Worm (Caenorhabditis elegans): ENCODE measurements around the gene R05G6.10.

R05G6.10 gene

DNA sequence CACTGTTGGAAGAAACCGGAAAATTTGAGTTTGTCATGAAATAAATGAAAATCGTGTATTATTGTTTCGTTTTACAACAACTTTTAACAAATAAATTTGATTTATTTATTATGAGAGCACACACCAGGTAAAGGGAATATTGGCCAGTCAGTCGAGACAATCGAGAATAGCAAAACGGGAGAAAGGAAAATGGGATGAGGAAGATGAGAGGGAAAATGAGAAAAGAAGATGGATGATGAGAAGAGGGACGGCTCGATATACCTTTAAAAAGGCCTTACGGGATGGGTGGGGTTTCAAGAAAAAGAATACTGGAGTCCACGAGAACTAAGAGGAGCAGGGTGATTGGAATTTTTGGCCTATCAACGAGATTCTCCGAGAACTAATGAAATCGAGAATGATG, 16.3 kb upstream of the R05G6.10 start:
- TF ChIP-seq W03F9.2 (tag; optimal IDR thresholded peaks at IDR 0.05) (no peak), dao-5 (tag; optimal IDR thresholded peaks at IDR 0.05) (no peak), him-1 (tag; optimal IDR thresholded peaks at IDR 0.05) (no peak)

DNA sequence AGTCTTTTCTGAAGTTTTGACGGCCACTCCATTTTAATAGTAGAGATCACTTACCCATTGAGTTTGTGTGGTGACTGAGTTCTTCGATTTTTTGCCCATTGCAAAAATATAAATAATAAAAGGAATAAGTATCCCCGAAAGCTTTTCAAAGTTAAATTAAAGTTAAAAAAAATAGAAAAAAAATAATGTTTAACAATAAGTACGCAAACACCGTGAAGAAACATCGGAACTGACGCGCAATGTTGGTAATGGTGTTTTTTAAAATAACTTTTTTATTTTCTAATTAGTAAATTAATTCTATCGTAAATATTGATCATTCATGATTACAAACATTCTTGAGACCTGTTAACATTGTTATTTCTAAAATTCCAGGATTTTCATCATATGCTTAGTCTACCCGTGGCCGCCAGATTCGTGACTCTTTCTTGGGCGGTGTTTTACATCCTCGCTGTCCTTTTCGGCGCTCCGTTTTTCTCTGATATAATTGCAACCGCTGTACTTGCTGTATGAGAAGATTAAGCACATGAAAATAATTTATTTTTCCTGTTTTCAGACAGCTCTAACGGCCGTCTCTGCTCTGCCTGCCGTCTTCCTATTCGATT, 14.0 kb upstream of the R05G6.10 start, which contains the start of the genes F49E8.7, F49E8.8 and nprl-2:
Gene F49E8.7, minus strand, starts transcription at position 101 of the 602 bp plus-strand sequence.
Gene F49E8.8, plus strand, starts transcription at position 373 of the 602 bp plus-strand sequence.
Gene nprl-2, plus strand, starts transcription at position 552 of the 602 bp plus-strand sequence.
- TF ChIP-seq W03F9.2 (tag; optimal IDR thresholded peaks at IDR 0.05) (no peak), dao-5 (tag; optimal IDR thresholded peaks at IDR 0.05) (no peak), him-1 (tag; optimal IDR thresholded peaks at IDR 0.05) (no peak)

DNA sequence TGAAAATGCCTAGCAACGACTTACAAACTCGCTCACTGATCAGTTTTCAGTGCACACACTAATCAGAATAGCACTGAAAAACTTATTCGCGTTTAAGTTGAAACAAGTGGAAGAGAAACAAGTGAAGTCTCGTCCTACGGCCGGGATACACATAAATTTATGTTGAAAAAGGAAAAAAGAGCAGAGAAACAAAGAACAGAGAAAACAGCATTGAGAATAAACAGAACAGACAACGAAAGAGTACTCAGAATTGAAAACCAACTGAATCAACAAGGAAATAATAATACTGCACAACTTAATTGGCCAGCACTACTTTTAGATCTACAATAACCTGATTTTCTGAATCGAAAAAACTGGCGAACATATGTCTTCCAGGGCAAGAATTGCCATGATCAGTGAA, 12.0 kb upstream of the R05G6.10 start, which contains the start of gene F49E8.6:
Gene F49E8.6, minus strand, starts transcription at position 317 of the 400 bp plus-strand sequence.
- TF ChIP-seq dao-5 (tag; optimal IDR thresholded peaks at IDR 0.05) (no peak), him-1 (tag; optimal IDR thresholded peaks at IDR 0.05) (no peak), W03F9.2 (tag; optimal IDR thresholded peaks at IDR 0.05) (no peak)

- TF ChIP-seq W03F9.2 (tag; optimal IDR thresholded peaks at IDR 0.05), result peak; percentile 52
- TF ChIP-seq him-1 (tag; optimal IDR thresholded peaks at IDR 0.05), result no peak
Observed at ce11 chrIV:7552958-7553553, 10.7 kb upstream of the R05G6.10 start, which contains the start of gene dif-1. dif-1 (minus strand) TSS chrIV:7553008.

DNA sequence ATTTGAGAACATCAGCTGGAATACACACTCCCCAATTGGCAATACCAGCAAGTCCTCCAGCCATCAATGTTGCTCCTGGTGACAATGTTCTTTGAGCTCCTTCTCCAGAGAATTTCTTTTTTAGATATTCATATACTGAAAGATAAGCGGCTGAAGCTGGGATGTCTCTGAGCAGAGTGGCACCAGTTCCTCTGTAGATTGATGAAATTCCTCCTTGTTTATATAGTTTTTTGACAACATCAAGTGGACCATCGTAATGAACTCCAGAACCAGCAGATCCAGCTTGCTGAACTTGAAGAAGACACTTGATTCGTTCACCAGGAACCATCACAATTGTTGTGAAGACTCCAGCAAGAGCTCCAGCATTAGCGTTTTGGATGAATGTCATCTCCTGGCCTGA, 9.8 kb upstream of the R05G6.10 start:
- TF ChIP-seq W03F9.2 (tag; optimal IDR thresholded peaks at IDR 0.05) (no peak), dao-5 (tag; optimal IDR thresholded peaks at IDR 0.05) (no peak)

DNA sequence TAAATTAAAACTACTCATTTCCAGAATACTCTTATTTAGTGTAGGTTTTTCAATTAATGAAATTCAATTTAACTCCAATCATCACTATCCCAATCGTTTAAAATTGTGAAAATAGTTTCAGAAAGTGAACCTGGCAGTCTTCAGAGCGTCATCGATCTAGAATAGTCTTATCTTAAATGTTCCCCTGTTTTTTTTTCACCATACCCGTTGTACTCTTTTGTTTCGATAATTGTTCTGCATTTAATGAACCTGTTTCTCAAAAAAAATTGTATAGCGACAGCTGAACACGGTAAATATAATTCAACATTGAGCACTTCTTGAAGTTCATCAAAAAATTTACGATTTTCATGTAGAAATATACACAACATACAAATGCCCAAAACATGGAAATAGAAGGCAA, 8.9 kb upstream of the R05G6.10 start:
- TF ChIP-seq him-1 (tag; optimal IDR thresholded peaks at IDR 0.05), result no peak
- no peak for TF ChIP-seq W03F9.2 (tag; optimal IDR thresholded peaks at IDR 0.05)
- no peak for TF ChIP-seq dao-5 (tag; optimal IDR thresholded peaks at IDR 0.05)

DNA sequence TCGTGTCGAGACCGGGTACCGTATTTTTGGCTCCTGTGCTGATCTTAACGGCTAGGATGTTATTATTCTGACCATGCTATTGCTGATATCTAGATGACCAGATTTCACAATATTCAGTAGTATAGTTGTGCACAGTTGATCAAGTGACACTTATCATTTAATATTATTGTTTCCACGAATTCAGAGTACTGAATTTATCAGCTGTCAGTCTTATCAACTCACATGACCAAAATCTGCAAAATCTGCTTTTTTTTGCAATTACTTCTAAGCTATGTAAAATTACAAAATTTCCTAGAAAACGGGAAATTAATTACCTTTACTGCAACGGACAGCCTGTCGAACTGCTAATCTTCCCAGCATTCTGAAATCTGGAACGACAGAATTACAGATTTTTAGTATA, 8.1 kb upstream of the R05G6.10 start, which contains the start of gene pam-1:
Gene pam-1, minus strand, starts transcription at position 368 of the 400 bp plus-strand sequence.
- no peak for TF ChIP-seq him-1 (tag; optimal IDR thresholded peaks at IDR 0.05)
- no peak for TF ChIP-seq dao-5 (tag; optimal IDR thresholded peaks at IDR 0.05)
- no peak for TF ChIP-seq W03F9.2 (tag; optimal IDR thresholded peaks at IDR 0.05)

DNA sequence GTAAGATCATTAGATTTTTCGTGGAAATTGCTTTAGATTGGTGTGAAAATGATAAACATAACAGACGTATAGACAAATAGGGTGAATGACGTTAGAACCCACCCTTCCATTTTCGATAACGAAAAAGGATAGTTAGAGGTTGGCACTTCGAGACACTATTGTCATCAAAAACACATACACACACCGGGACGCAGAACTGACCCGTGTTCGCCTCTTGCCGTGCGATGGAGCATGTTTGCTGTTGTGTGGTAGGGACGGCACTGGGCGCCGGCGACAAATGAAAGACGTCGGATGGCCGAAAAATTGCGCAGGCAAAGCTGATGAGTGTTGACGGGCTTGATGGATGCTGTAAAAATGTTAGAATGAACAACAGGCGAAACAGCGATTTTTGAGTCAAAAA, 7.5 kb upstream of the R05G6.10 start:
- TF ChIP-seq him-1 (tag; optimal IDR thresholded peaks at IDR 0.05) (no peak), W03F9.2 (tag; optimal IDR thresholded peaks at IDR 0.05) (peak; percentile 9), dao-5 (tag; optimal IDR thresholded peaks at IDR 0.05) (no peak)

DNA sequence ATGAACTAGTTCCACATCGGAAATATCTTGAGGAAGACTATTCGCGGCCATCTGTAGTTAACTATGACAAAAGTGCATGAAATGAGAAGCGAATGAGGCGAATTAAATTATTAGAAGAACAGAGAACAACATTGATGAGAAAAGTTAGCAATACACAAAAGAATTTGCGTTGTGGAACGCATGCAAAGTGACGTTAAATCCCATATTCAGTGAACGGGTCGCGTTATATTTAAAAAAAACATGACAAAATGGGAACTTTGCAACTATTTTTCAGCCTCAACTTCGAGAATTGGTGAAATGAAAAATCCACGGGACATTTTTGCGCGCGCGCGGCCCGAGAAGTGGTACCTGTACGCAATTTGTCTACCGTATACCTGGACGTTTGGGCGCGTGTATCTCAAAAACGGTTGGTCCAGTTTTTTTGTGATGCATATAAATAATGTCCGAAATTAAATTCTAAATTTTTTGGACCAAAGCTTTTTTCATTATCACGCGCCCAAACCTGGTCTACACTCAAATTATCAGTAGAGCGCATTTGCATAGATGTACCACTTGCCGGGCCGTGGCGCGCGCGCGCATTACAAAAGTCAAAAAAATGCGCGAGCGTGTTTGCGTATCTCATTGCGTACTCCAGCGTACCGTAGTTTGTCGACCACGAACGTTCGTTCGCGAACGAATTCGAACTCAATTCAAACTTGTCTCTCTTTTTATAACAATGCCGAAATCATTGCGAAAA, 5.7 kb upstream of the R05G6.10 start, which contains the start of the genes cdd-2 and oef-1:
Gene cdd-2, minus strand, starts transcription at position 51 of the 736 bp plus-strand sequence.
Gene oef-1, plus strand, starts transcription at position 575 of the 736 bp plus-strand sequence.
- TF ChIP-seq W03F9.2 (tag; optimal IDR thresholded peaks at IDR 0.05) (no peak), him-1 (tag; optimal IDR thresholded peaks at IDR 0.05) (no peak), dao-5 (tag; optimal IDR thresholded peaks at IDR 0.05) (no peak)

ce11 chrIV:7543662-7544061, 1.3 kb upstream of the R05G6.10 start:
- no peak for TF ChIP-seq dao-5 (tag; optimal IDR thresholded peaks at IDR 0.05)
- TF ChIP-seq him-1 (tag; optimal IDR thresholded peaks at IDR 0.05), result no peak
- TF ChIP-seq W03F9.2 (tag; optimal IDR thresholded peaks at IDR 0.05), result no peak

ce11 chrIV:7532360-7532759, 10.0 kb downstream of the R05G6.10 start, which contains the start of gene R05G6.1:
R05G6.1 (plus strand) TSS chrIV:7532660.
- TF ChIP-seq him-1 (tag; optimal IDR thresholded peaks at IDR 0.05) (no peak), W03F9.2 (tag; optimal IDR thresholded peaks at IDR 0.05) (no peak), dao-5 (tag; optimal IDR thresholded peaks at IDR 0.05) (no peak)

- no peak for TF ChIP-seq dao-5 (tag; optimal IDR thresholded peaks at IDR 0.05)
- TF ChIP-seq W03F9.2 (tag; optimal IDR thresholded peaks at IDR 0.05), result no peak
- TF ChIP-seq him-1 (tag; optimal IDR thresholded peaks at IDR 0.05), result no peak
Observed at ce11 chrIV:7530226-7531070, 11.9 kb downstream of the R05G6.10 start.

DNA sequence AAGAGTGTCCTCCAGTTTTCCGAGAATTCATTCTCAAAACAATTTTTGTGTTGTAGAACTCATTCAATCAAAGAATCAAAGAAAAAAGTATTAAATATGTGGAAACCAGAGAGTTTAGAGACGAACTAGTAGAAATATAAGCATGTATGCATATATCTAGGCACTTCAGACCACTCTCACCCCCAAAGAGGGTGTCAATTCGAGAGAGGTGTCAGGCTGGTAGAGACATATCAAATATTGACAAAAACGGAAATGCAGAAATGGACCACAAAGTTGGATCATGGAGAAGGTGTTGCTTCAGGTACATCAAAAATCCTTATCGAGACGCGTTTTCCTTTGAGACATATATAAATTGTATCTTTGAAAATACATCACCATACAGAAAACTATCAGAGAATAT, 18.6 kb downstream of the R05G6.10 start:
- TF ChIP-seq him-1 (tag; optimal IDR thresholded peaks at IDR 0.05) (no peak), dao-5 (tag; optimal IDR thresholded peaks at IDR 0.05) (no peak), W03F9.2 (tag; optimal IDR thresholded peaks at IDR 0.05) (no peak)

Data from whole organism, L4/young adult.